Fruit fly (Drosophila melanogaster): ENCODE results near the gene CG34269.

Gene CG34269

dm6 chr3L:530813-531212, 2.7 kb downstream of the CG34269 start:
- no peak for TF ChIP-seq CG10669 (GFP tag; optimal IDR thresholded peaks at IDR 0.05)
- no peak for TF ChIP-seq fd59A (GFP tag; optimal IDR thresholded peaks at IDR 0.05)
- no peak for TF ChIP-seq Blimp-1 (GFP tag; optimal IDR thresholded peaks at IDR 0.05)
- no peak for TF ChIP-seq Eip75B (GFP tag; optimal IDR thresholded peaks at IDR 0.05)
- TF ChIP-seq achi (GFP tag; optimal IDR thresholded peaks at IDR 0.05): no peak
- no peak for TF ChIP-seq acj6 (GFP tag; optimal IDR thresholded peaks at IDR 0.05)
- TF ChIP-seq Sox14 (GFP tag; optimal IDR thresholded peaks at IDR 0.05): no peak
- TF ChIP-seq CG11294 (GFP tag; IDR thresholded peaks at IDR 0.05): no peak
- TF ChIP-seq vri (GFP tag; optimal IDR thresholded peaks at IDR 0.05): no peak
- no peak for TF ChIP-seq esn (GFP tag; optimal IDR thresholded peaks at IDR 0.05)
- no peak for TF ChIP-seq Hr39 (GFP tag; optimal IDR thresholded peaks at IDR 0.05)
- no peak for TF ChIP-seq CG11902 (GFP tag; optimal IDR thresholded peaks at IDR 0.05)
- TF ChIP-seq CG34406 (GFP tag; optimal IDR thresholded peaks at IDR 0.05): no peak
- TF ChIP-seq topi (GFP tag; optimal IDR thresholded peaks at IDR 0.05): no peak
- no peak for TF ChIP-seq Gug (GFP tag; IDR thresholded peaks at IDR 0.05)
- TF ChIP-seq eg (GFP tag; IDR thresholded peaks at IDR 0.05): no peak
- TF ChIP-seq Smox (GFP tag; optimal IDR thresholded peaks at IDR 0.05): no peak

dm6 chr3L:531280-531853, 3.2 kb downstream of the CG34269 start:
- TF ChIP-seq salr (GFP tag; optimal IDR thresholded peaks at IDR 0.05) (peak in 1 of 2 experiments; percentile 49), Blimp-1 (GFP tag; optimal IDR thresholded peaks at IDR 0.05) (peak; percentile 69), fd59A (GFP tag; optimal IDR thresholded peaks at IDR 0.05) (peak; percentile 4), CG7368 (GFP tag; optimal IDR thresholded peaks at IDR 0.05) (peak; percentile 34), lz (GFP tag; optimal IDR thresholded peaks at IDR 0.05) (peak; percentile 24), Eip93F (GFP tag; optimal IDR thresholded peaks at IDR 0.05) (no peak), CG9139 (GFP tag; optimal IDR thresholded peaks at IDR 0.05) (peak; percentile 81), CG34406 (GFP tag; optimal IDR thresholded peaks at IDR 0.05) (peak; percentile 79), CG3032 (tag; optimal IDR thresholded peaks at IDR 0.05) (peak; percentile 91), eg (GFP tag; IDR thresholded peaks at IDR 0.05) (no peak), OdsH (GFP tag; optimal IDR thresholded peaks at IDR 0.05) (peak; percentile 55), Sox102F (GFP tag; optimal IDR thresholded peaks at IDR 0.05) (peak; percentile 11), Smox (GFP tag; optimal IDR thresholded peaks at IDR 0.05) (no peak), Lpt (GFP tag; optimal IDR thresholded peaks at IDR 0.05) (no peak), CG32006 (GFP tag; optimal IDR thresholded peaks at IDR 0.05) (peak; percentile 75), Eip75B (GFP tag; optimal IDR thresholded peaks at IDR 0.05) (peak; percentile 37), Met (GFP tag; optimal IDR thresholded peaks at IDR 0.05) (peak; percentile 27), CG1621 (tag; optimal IDR thresholded peaks at IDR 0.05) (peak; percentile 60), Hr4 (GFP tag; optimal IDR thresholded peaks at IDR 0.05) (peak; percentile 7), CG11294 (GFP tag; IDR thresholded peaks at IDR 0.05) (no peak), Hr39 (GFP tag; optimal IDR thresholded peaks at IDR 0.05) (no peak), CG6854 (GFP tag; optimal IDR thresholded peaks at IDR 0.05) (peak; percentile 80), CG16779 (tag; optimal IDR thresholded peaks at IDR 0.05) (peak; percentile 76), vri (GFP tag; optimal IDR thresholded peaks at IDR 0.05) (peak; percentile 77), pdm3 (GFP tag; optimal IDR thresholded peaks at IDR 0.05) (peak; percentile 19), CG8119 (GFP tag; IDR thresholded peaks at IDR 0.05) (peak; percentile 76), CG8319 (GFP tag; optimal IDR thresholded peaks at IDR 0.05) (peak; percentile 64), Eip78C (GFP tag) (peak; percentile 89), Sox14 (GFP tag; optimal IDR thresholded peaks at IDR 0.05) (peak; percentile 45), acj6 (GFP tag; optimal IDR thresholded peaks at IDR 0.05) (peak; percentile 58), CG6276 (GFP tag; optimal IDR thresholded peaks at IDR 0.05) (peak; percentile 41), CG6808 (GFP tag; optimal IDR thresholded peaks at IDR 0.05) (peak; percentile 88), CG3919 (GFP tag; optimal IDR thresholded peaks at IDR 0.05) (peak; percentile 67), spab (GFP tag; optimal IDR thresholded peaks at IDR 0.05) (peak; percentile 73), Hr38 (GFP tag; optimal IDR thresholded peaks at IDR 0.05) (no peak), CG6792 (GFP tag; optimal IDR thresholded peaks at IDR 0.05) (peak; percentile 62), ss (GFP tag; optimal IDR thresholded peaks at IDR 0.05) (peak; percentile 89 to 91), CG11902 (GFP tag; optimal IDR thresholded peaks at IDR 0.05) (peak; percentile 56), dac (GFP tag; optimal IDR thresholded peaks at IDR 0.05) (no peak), CG8632 (GFP tag; optimal IDR thresholded peaks at IDR 0.05) (peak; percentile 86), CG4318 (GFP tag; optimal IDR thresholded peaks at IDR 0.05) (peak; percentile 12), Sox15 (GFP tag; optimal IDR thresholded peaks at IDR 0.05) (peak; percentile 20), net (GFP tag; optimal IDR thresholded peaks at IDR 0.05) (peak; percentile 8)

Data from whole organism, prepupa.